Worm (Caenorhabditis elegans) whole organism, L1 larva: ENCODE results near the gene C45G9.6.
A peak's percentile ranks its signal among the peaks of the same experiment; 100 is the strongest.

Experiments
- C04F5.9 ChIP-seq: sonication (generic microtip); optimal IDR thresholded peaks from 2 replicates; lab custom pipeline; 2016; ENCODE audit warnings: missing genetic modification characterization, missing compliant biosample characterization
- C16A3.4 ChIP-seq: fragments of 150-350 bp; optimal IDR thresholded peaks from 2 replicates; lab custom pipeline; 2014; ENCODE audit warnings: missing biosample characterization, missing genetic modification characterization
- F16B12.6 ChIP-seq: fragments of 150-350 bp; optimal IDR thresholded peaks from 2 replicates; lab custom pipeline; 2014; ENCODE audit warnings: missing biosample characterization, missing genetic modification characterization
- aha-1 ChIP-seq: fragments of 150-350 bp; optimal IDR thresholded peaks from 2 replicates; lab custom pipeline; 2014; ENCODE audit warnings: missing biosample characterization, missing genetic modification characterization
- aly-2 ChIP-seq: fragments of 150-350 bp; optimal IDR thresholded peaks from 2 replicates; lab custom pipeline; 2014; ENCODE audit warnings: missing biosample characterization, missing genetic modification characterization
- ama-1 ChIP-seq: fragments of 150-350 bp; optimal IDR thresholded peaks from 2 replicates; lab custom pipeline; 2014
- blmp-1 ChIP-seq: fragments of 150-350 bp; optimal IDR thresholded peaks from 2 replicates; lab custom pipeline; 2014; ENCODE audit warnings: missing biosample characterization, missing genetic modification characterization
- ceh-88 ChIP-seq: fragments of 200-800 bp; sonication (Bioruptor generic); IDR thresholded peaks from 2 replicates; pipeline ENCODE4 v1.3.6; 2022; ENCODE audit warnings: missing genetic modification characterization, missing compliant biosample characterization
- ces-1 ChIP-seq: fragments of 150-350 bp; optimal IDR thresholded peaks from 2 replicates; lab custom pipeline; 2014; ENCODE audit warnings: missing biosample characterization, missing genetic modification reagents, missing genetic modification characterization
- dpl-1 ChIP-seq, 3 experiments: fragments of 150-350 bp in 2 of 3; sonication (generic microtip) in 1 of 3; optimal IDR thresholded peaks; 2 replicates each; lab custom pipeline; 2014 to 2017; ENCODE audit warnings: missing biosample characterization in 3 of 3, missing genetic modification characterization in 3 of 3, missing genetic modification reagents in 3 of 3
- dsc-1 ChIP-seq: sonication (generic microtip); optimal IDR thresholded peaks from 2 replicates; lab custom pipeline; 2016; ENCODE audit warnings: mild to moderate bottlenecking, missing genetic modification characterization, missing compliant biosample characterization
- efl-1 ChIP-seq, 4 experiments: fragments of 150-350 bp; optimal IDR thresholded peaks in 3 of 4; peaks in 1 of 4; 1 replicate in 1 of 4; 2 replicates in 3 of 4; lab custom pipeline; 2014; ENCODE audit warnings: missing biosample characterization in 2 of 4, missing genetic modification characterization in 2 of 4, missing genetic modification reagents in 2 of 4
- efl-3 ChIP-seq: fragments of 200-800 bp; sonication (Bioruptor generic); optimal IDR thresholded peaks from 2 replicates; lab custom pipeline; 2018; ENCODE audit warnings: mild to moderate bottlenecking, missing genetic modification characterization, missing compliant biosample characterization
- egl-27 ChIP-seq, 2 experiments: fragments of 150-350 bp in 1 of 2; sonication (generic microtip); optimal IDR thresholded peaks; 3 replicates each; lab custom pipeline; 2017 to 2018; ENCODE audit warnings: missing biosample characterization in 2 of 2, missing genetic modification characterization in 2 of 2, missing genetic modification reagents in 2 of 2
- fkh-10 ChIP-seq: sonication (generic microtip); optimal IDR thresholded peaks from 2 replicates; lab custom pipeline; 2017; ENCODE audit warnings: missing biosample characterization, missing genetic modification reagents, missing genetic modification characterization
- fkh-4 ChIP-seq: sonication (generic microtip); optimal IDR thresholded peaks from 2 replicates; lab custom pipeline; 2016; ENCODE audit warnings: missing compliant biosample characterization, missing genetic modification characterization, borderline replicate concordance
- fos-1 ChIP-seq: fragments of 150-350 bp; optimal IDR thresholded peaks from 2 replicates; lab custom pipeline; 2014; ENCODE audit warnings: missing biosample characterization, missing genetic modification characterization
- hlh-17 ChIP-seq: fragments of 200-800 bp; sonication (Bioruptor generic); optimal IDR thresholded peaks from 2 replicates; lab custom pipeline; 2018; ENCODE audit warnings: missing genetic modification characterization, mild to moderate bottlenecking, missing compliant biosample characterization, moderate library complexity, borderline replicate concordance
- irx-1 ChIP-seq: sonication (generic microtip); optimal IDR thresholded peaks from 2 replicates; lab custom pipeline; 2016; ENCODE audit warnings: missing genetic modification characterization, missing compliant biosample characterization
- jun-1 ChIP-seq: fragments of 150-350 bp; optimal IDR thresholded peaks from 2 replicates; lab custom pipeline; 2014; ENCODE audit warnings: missing biosample characterization, missing genetic modification reagents, missing genetic modification characterization
- lin-13 ChIP-seq: fragments of 150-350 bp; optimal IDR thresholded peaks from 2 replicates; lab custom pipeline; 2014; ENCODE audit warnings: missing biosample characterization, missing genetic modification reagents, missing genetic modification characterization
- lin-14 ChIP-seq: fragments of 200-800 bp; sonication (Bioruptor generic); optimal IDR thresholded peaks from 2 replicates; lab custom pipeline; 2018; ENCODE audit warnings: mild to moderate bottlenecking, missing genetic modification characterization, moderate library complexity, missing compliant biosample characterization
- lin-15B ChIP-seq: fragments of 150-350 bp; sonication (generic microtip); optimal IDR thresholded peaks from 3 replicates; lab custom pipeline; 2014; ENCODE audit warnings: missing biosample characterization, missing genetic modification characterization
- lin-39 ChIP-seq: fragments of 150-350 bp; optimal IDR thresholded peaks from 2 replicates; lab custom pipeline; 2014; ENCODE audit warnings: missing biosample characterization, missing genetic modification reagents, missing genetic modification characterization
- nhr-11 ChIP-seq: fragments of 150-350 bp; optimal IDR thresholded peaks from 2 replicates; lab custom pipeline; 2014; ENCODE audit warnings: missing biosample characterization, missing genetic modification characterization
- nhr-20 ChIP-seq: sonication (generic microtip); optimal IDR thresholded peaks from 2 replicates; lab custom pipeline; 2016; ENCODE audit warnings: mild to moderate bottlenecking, missing genetic modification characterization, missing compliant biosample characterization
- nhr-237 ChIP-seq: fragments of 150-350 bp; optimal IDR thresholded peaks from 2 replicates; lab custom pipeline; 2014; ENCODE audit warnings: missing biosample characterization, missing genetic modification characterization
- nhr-28 ChIP-seq: fragments of 150-350 bp; optimal IDR thresholded peaks from 2 replicates; lab custom pipeline; 2014; ENCODE audit warnings: missing biosample characterization, missing genetic modification characterization
- nhr-71 ChIP-seq: sonication (generic microtip); optimal IDR thresholded peaks from 2 replicates; lab custom pipeline; 2016; ENCODE audit warnings: mild to moderate bottlenecking, missing genetic modification characterization, moderate library complexity, missing compliant biosample characterization
- nhr-84 ChIP-seq: sonication (generic microtip); optimal IDR thresholded peaks from 2 replicates; lab custom pipeline; 2017; ENCODE audit warnings: missing biosample characterization, missing genetic modification characterization
- nhr-90 ChIP-seq: sonication (generic microtip); optimal IDR thresholded peaks from 2 replicates; lab custom pipeline; 2016; ENCODE audit warnings: mild to moderate bottlenecking, missing genetic modification characterization, missing compliant biosample characterization; ENCODE audit not compliant: poor library complexity
- pax-3 ChIP-seq: fragments of 200-800 bp; sonication (Bioruptor generic); optimal IDR thresholded peaks from 2 replicates; lab custom pipeline; 2018; ENCODE audit warnings: mild to moderate bottlenecking, missing genetic modification characterization, moderate library complexity, missing compliant biosample characterization
- pqm-1 ChIP-seq: sonication (generic microtip); optimal IDR thresholded peaks from 3 replicates; lab custom pipeline; 2017; ENCODE audit warnings: missing biosample characterization, missing genetic modification characterization
- skn-1 ChIP-seq: fragments of 150-350 bp; optimal IDR thresholded peaks from 2 replicates; lab custom pipeline; 2014; ENCODE audit warnings: missing biosample characterization, missing genetic modification characterization
- sptf-1 ChIP-seq: fragments of 150-350 bp; optimal IDR thresholded peaks from 2 replicates; lab custom pipeline; 2014; ENCODE audit warnings: missing biosample characterization, missing genetic modification characterization
- sup-37 ChIP-seq: fragments of 200-800 bp; sonication (Bioruptor generic); optimal IDR thresholded peaks from 2 replicates; lab custom pipeline; 2018; ENCODE audit warnings: mild to moderate bottlenecking, missing genetic modification characterization, missing compliant biosample characterization
- tbx-2 ChIP-seq: sonication (generic microtip); optimal IDR thresholded peaks from 2 replicates; lab custom pipeline; 2016; ENCODE audit warnings: missing genetic modification characterization, missing compliant biosample characterization
- tlp-1 ChIP-seq: fragments of 150-350 bp; optimal IDR thresholded peaks from 2 replicates; lab custom pipeline; 2014; ENCODE audit warnings: missing biosample characterization, missing genetic modification characterization
- unc-130 ChIP-seq: fragments of 150-350 bp; optimal IDR thresholded peaks from 2 replicates; lab custom pipeline; 2017; ENCODE audit warnings: missing biosample characterization, missing genetic modification characterization, inconsistent platforms
- unc-62 ChIP-seq: fragments of 150-350 bp; optimal IDR thresholded peaks from 2 replicates; lab custom pipeline; 2014; ENCODE audit warnings: missing biosample characterization, missing genetic modification reagents, missing genetic modification characterization
- unc-98 ChIP-seq: fragments of 200-800 bp; sonication (Bioruptor generic); IDR thresholded peaks from 2 replicates; pipeline ENCODE4 v1.3.6; 2022; ENCODE audit warnings: missing genetic modification characterization, missing compliant biosample characterization
- vab-15 ChIP-seq: sonication (generic microtip); optimal IDR thresholded peaks from 2 replicates; lab custom pipeline; 2017; ENCODE audit warnings: missing genotype, mild to moderate bottlenecking, missing genetic modification characterization, missing compliant biosample characterization
- xbp-1 ChIP-seq: sonication (generic microtip); optimal IDR thresholded peaks from 2 replicates; lab custom pipeline; 2016; ENCODE audit warnings: missing genetic modification characterization, missing compliant biosample characterization
- zag-1 ChIP-seq: fragments of 150-350 bp; optimal IDR thresholded peaks from 2 replicates; lab custom pipeline; 2014; ENCODE audit warnings: missing biosample characterization, missing genetic modification characterization
- zip-4 ChIP-seq: fragments of 200-800 bp; sonication (Bioruptor generic); optimal IDR thresholded peaks from 2 replicates; lab custom pipeline; 2018; ENCODE audit warnings: mild to moderate bottlenecking, missing genetic modification characterization, moderate library complexity, missing compliant biosample characterization
- ztf-11 ChIP-seq, 2 experiments: sonication (generic microtip); optimal IDR thresholded peaks; 2 replicates each; lab custom pipeline; 2016 to 2017; ENCODE audit warnings: missing genetic modification characterization in 2 of 2, missing biosample characterization in 1 of 2, missing compliant biosample characterization in 1 of 2
- ztf-4 ChIP-seq: fragments of 150-350 bp; optimal IDR thresholded peaks from 2 replicates; lab custom pipeline; 2014; ENCODE audit warnings: missing biosample characterization, missing genetic modification characterization

Gene C45G9.6

ce11 chrIII:5013915-5014346, 22.3 kb upstream of the C45G9.6 start (continued):
- TF ChIP-seq zag-1 (tag; lab: Kevin White, UChicago) = peak; percentile 77
- TF ChIP-seq lin-13 (GFP tag; lab: Kevin White, UChicago) = peak; percentile 82
- peak; percentile 98 for TF ChIP-seq lin-14 (GFP tag; lab: Kevin White, UChicago)
- TF ChIP-seq efl-1 (optimal IDR thresholded peaks at IDR 0.05; lab: Kevin White, UChicago) = peak; percentile 81 to 82
- TF ChIP-seq efl-1 (GFP tag; optimal IDR thresholded peaks at IDR 0.05 in 1 of 2; lab: Kevin White, UChicago) = peak; percentile 54 to 95
- TF ChIP-seq, all 84 proteins: peak for 57

ce11 chrIII:5017550-5017949, 18.7 kb upstream of the C45G9.6 start, which contains the start of gene larp-1:
Gene larp-1 (minus strand): TSS chrIII:5017650.
- no peak for TF ChIP-seq dsc-1 (tag; lab: Kevin White, UChicago)
- no peak for TF ChIP-seq fkh-10
- no peak for TF ChIP-seq lin-14 (GFP tag; lab: Kevin White, UChicago)

ce11 chrIII:5018116-5018689, 18.1 kb upstream of the C45G9.6 start, which contains the start of gene wip-1:
Gene wip-1 (plus strand): TSS chrIII:5018639.
- TF ChIP-seq ama-1 (peak; percentile 73), pax-3 (tag; lab: Kevin White, UChicago) (peak; percentile 94), xbp-1 (peak; percentile 98), ztf-4 (tag; lab: Kevin White, UChicago) (peak; percentile 98), irx-1 (tag; lab: Kevin White, UChicago) (peak; percentile 96), aly-2 (tag; lab: Kevin White, UChicago) (peak; percentile 88), egl-27 (tag; optimal IDR thresholded peaks at IDR 0.05; lab: Kevin White, UChicago) (peak; percentile 12 to 18), tbx-2 (tag; lab: Kevin White, UChicago) (peak; percentile 99), fos-1 (tag; lab: Kevin White, UChicago) (peak; percentile 94), nhr-84 (tag; lab: Kevin White, UChicago) (no peak), vab-15 (tag; lab: Kevin White, UChicago) (peak; percentile 76), F16B12.6 (tag; lab: Kevin White, UChicago) (peak; percentile 71), unc-98 (peak; percentile 19; the same call in 1 of the 2 replicates), ceh-88 (GFP tag; lab: Robert Waterston, UW) (peak; percentile 95), skn-1 (tag; lab: Kevin White, UChicago) (peak; percentile 94), tlp-1 (tag; lab: Kevin White, UChicago) (no peak), sup-37 (peak; percentile 93), nhr-11 (tag; lab: Kevin White, UChicago) (peak; percentile 83), nhr-28 (no peak), zip-4 (GFP tag; lab: Kevin White, UChicago) (peak; percentile 88), nhr-20 (peak; percentile 99), lin-39 (tag; lab: Kevin White, UChicago) (peak; percentile 86), pqm-1 (tag; lab: Kevin White, UChicago) (peak; percentile 37), hlh-17 (GFP tag; lab: Kevin White, UChicago) (no peak), dsc-1 (tag; lab: Kevin White, UChicago) (peak; percentile 98), nhr-237 (tag; lab: Kevin White, UChicago) (peak; percentile 94), unc-130 (tag; lab: Kevin White, UChicago) (peak; percentile 100), lin-13 (GFP tag; lab: Kevin White, UChicago) (peak; percentile 98), ces-1 (GFP tag; lab: Kevin White, UChicago) (no peak), aha-1 (tag; lab: Kevin White, UChicago) (peak; percentile 96), efl-3 (peak; percentile 84), nhr-71 (peak; percentile 99), blmp-1 (peak; percentile 90), fkh-4 (tag; lab: Kevin White, UChicago) (peak; percentile 62), fkh-10 (peak; percentile 95), C16A3.4 (tag; lab: Kevin White, UChicago) (peak; percentile 99), lin-14 (GFP tag; lab: Kevin White, UChicago) (peak; percentile 99), C04F5.9 (tag; lab: Kevin White, UChicago) (peak; percentile 95), dpl-1 (GFP tag; optimal IDR thresholded peaks at IDR 0.05; lab: Kevin White, UChicago) (peak; percentile 91 to 94 (median 92)), nhr-90 (tag; lab: Kevin White, UChicago) (peak; percentile 99), jun-1 (tag; lab: Kevin White, UChicago) (peak; percentile 97), sptf-1 (tag; lab: Kevin White, UChicago) (no peak), lin-15B (peak; percentile 84), unc-62 (GFP tag; lab: Kevin White, UChicago) (peak; percentile 23), ztf-11 (tag; optimal IDR thresholded peaks at IDR 0.05; lab: Kevin White, UChicago) (peak in 1 of 2 experiments; percentile 95)
